Worm (Caenorhabditis elegans) whole organism, late embryonic: ENCODE data around the gene sptl-2.

Experiments used
- ama-1 ChIP-seq: fragments of 150-350 bp; optimal IDR thresholded peaks from 2 replicates; lab custom pipeline; 2014
- ceh-30 ChIP-seq: fragments of 150-350 bp; optimal IDR thresholded peaks from 2 replicates; lab custom pipeline; 2014; ENCODE audit warnings: missing biosample characterization, missing genetic modification characterization
- lim-6 ChIP-seq: sonication (generic microtip); optimal IDR thresholded peaks from 2 replicates; lab custom pipeline; 2016; ENCODE audit warnings: missing genetic modification characterization, missing compliant biosample characterization
- nfya-1 ChIP-seq: sonication (generic microtip); optimal IDR thresholded peaks from 2 replicates; lab custom pipeline; 2017; ENCODE audit warnings: missing genetic modification characterization, mild to moderate bottlenecking, missing compliant biosample characterization, antibody characterized with exemption, moderate library complexity

DNA sequence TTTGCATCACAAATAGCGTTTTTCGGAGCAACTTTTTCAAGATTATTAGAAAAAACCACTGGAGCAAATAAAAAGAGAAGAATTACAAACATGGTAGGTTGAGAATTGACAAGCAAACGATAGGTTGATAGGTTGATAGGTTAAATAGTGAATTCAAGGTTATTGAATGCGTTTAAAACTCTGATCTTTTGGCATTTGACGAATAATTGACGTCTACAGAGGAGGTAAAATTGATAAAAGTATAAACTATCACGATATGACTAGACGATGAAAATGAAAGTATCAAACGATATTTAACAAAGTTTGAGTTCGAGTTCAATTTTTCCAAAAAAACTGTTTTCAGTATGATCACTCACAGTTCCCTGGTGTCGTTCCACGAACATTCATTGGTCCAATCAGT lies 18.9 kb downstream of the sptl-2 start, which contains the start of gene ZC513.14:
- TF ChIP-seq lim-6 (no peak), nfya-1 (tag; lab: Kevin White, UChicago) (no peak), ama-1 (lab: Kevin White, UChicago) (no peak), ceh-30 (tag; lab: Kevin White, UChicago) (no peak)
